Worm (Caenorhabditis elegans) whole organism, late embryonic: ENCODE results near the gene far-5.

ENCODE experiments used
- C08G9.2 ChIP-seq: sonication (generic microtip); optimal IDR thresholded peaks from 2 replicates; lab custom pipeline; 2016; ENCODE audit warnings: mild to moderate bottlenecking, missing genetic modification characterization, moderate library complexity, missing compliant biosample characterization
- C38D4.7 ChIP-seq: fragments of 200-800 bp; sonication (Bioruptor generic); optimal IDR thresholded peaks from 2 replicates; lab custom pipeline; 2018; ENCODE audit warnings: mild to moderate bottlenecking, missing genetic modification characterization, moderate library complexity, missing compliant biosample characterization
- F13H6.1 ChIP-seq: sonication (generic microtip); optimal IDR thresholded peaks from 2 replicates; lab custom pipeline; 2016; ENCODE audit warnings: missing genetic modification characterization, missing compliant biosample characterization
- K09A11.1 ChIP-seq: sonication (generic microtip); optimal IDR thresholded peaks from 2 replicates; lab custom pipeline; 2017; ENCODE audit warnings: antibody characterized with exemption, mild to moderate bottlenecking, missing genetic modification characterization, missing compliant biosample characterization; ENCODE audit not compliant: insufficient read depth
- T23F11.4 ChIP-seq: fragments of 200-800 bp; sonication (Bioruptor generic); optimal IDR thresholded peaks from 2 replicates; lab custom pipeline; 2018; ENCODE audit warnings: mild to moderate bottlenecking, missing genetic modification characterization, missing compliant biosample characterization
- ceh-14 ChIP-seq: sonication (generic microtip); optimal IDR thresholded peaks from 2 replicates; lab custom pipeline; 2016; ENCODE audit warnings: missing genotype, missing genetic modification characterization, missing compliant biosample characterization
- ceh-18 ChIP-seq: sonication (generic microtip); optimal IDR thresholded peaks from 2 replicates; lab custom pipeline; 2016; ENCODE audit warnings: missing genetic modification characterization, missing compliant biosample characterization
- ceh-2 ChIP-seq: sonication (generic microtip); optimal IDR thresholded peaks from 2 replicates; lab custom pipeline; 2016; ENCODE audit warnings: missing genotype, missing genetic modification characterization, missing compliant biosample characterization
- ceh-22 ChIP-seq: sonication (generic microtip); optimal IDR thresholded peaks from 2 replicates; lab custom pipeline; 2017; ENCODE audit warnings: missing biosample characterization, missing genetic modification characterization
- ceh-24 ChIP-seq: sonication (generic microtip); optimal IDR thresholded peaks from 2 replicates; lab custom pipeline; 2016; ENCODE audit warnings: mild to moderate bottlenecking, missing genetic modification characterization, missing compliant biosample characterization
- ceh-30 ChIP-seq: fragments of 150-350 bp; optimal IDR thresholded peaks from 2 replicates; lab custom pipeline; 2014; ENCODE audit warnings: missing biosample characterization, missing genetic modification characterization
- ceh-45 ChIP-seq: fragments of 200-800 bp; sonication (Bioruptor generic); IDR thresholded peaks from 2 replicates; pipeline ENCODE4 v1.3.6; 2022; ENCODE audit warnings: missing genetic modification reagents, missing genetic modification characterization, missing compliant biosample characterization
- che-1 ChIP-seq: sonication (generic microtip); optimal IDR thresholded peaks from 2 replicates; lab custom pipeline; 2016; ENCODE audit warnings: mild to moderate bottlenecking, missing genetic modification characterization, missing compliant biosample characterization
- elt-2 ChIP-seq: sonication (generic microtip); optimal IDR thresholded peaks from 2 replicates; lab custom pipeline; 2016; ENCODE audit warnings: missing genetic modification reagents, missing genetic modification characterization, missing compliant biosample characterization
- elt-4 ChIP-seq: sonication (generic microtip); optimal IDR thresholded peaks from 2 replicates; lab custom pipeline; 2016; ENCODE audit warnings: missing genetic modification characterization, missing compliant biosample characterization
- ets-4 ChIP-seq: sonication (generic microtip); optimal IDR thresholded peaks from 2 replicates; lab custom pipeline; 2016; ENCODE audit warnings: missing genetic modification characterization, missing compliant biosample characterization
- fax-1 ChIP-seq: sonication (generic microtip); optimal IDR thresholded peaks from 2 replicates; lab custom pipeline; 2016; ENCODE audit warnings: missing genotype, missing genetic modification characterization, missing compliant biosample characterization
- fkh-10 ChIP-seq: fragments of 150-350 bp; optimal IDR thresholded peaks from 2 replicates; lab custom pipeline; 2014; ENCODE audit warnings: missing biosample characterization, missing genetic modification reagents, missing genetic modification characterization
- fkh-6 ChIP-seq: sonication (generic microtip); optimal IDR thresholded peaks from 2 replicates; lab custom pipeline; 2016; ENCODE audit warnings: missing genetic modification characterization, missing compliant biosample characterization
- hlh-13 ChIP-seq: fragments of 200-800 bp; sonication (Bioruptor generic); optimal IDR thresholded peaks from 2 replicates; lab custom pipeline; 2018; ENCODE audit warnings: mild to moderate bottlenecking, missing genetic modification characterization, missing compliant biosample characterization
- hlh-15 ChIP-seq: sonication (generic microtip); optimal IDR thresholded peaks from 2 replicates; lab custom pipeline; 2016; ENCODE audit warnings: missing genetic modification characterization, missing compliant biosample characterization
- hlh-30 ChIP-seq: sonication (generic microtip); optimal IDR thresholded peaks from 2 replicates; lab custom pipeline; 2017; ENCODE audit warnings: antibody characterized with exemption, missing genetic modification characterization, missing compliant biosample characterization; ENCODE audit not compliant: insufficient read depth
- lin-11 ChIP-seq: fragments of 200-800 bp; sonication (Bioruptor generic); optimal IDR thresholded peaks from 2 replicates; lab custom pipeline; 2018; ENCODE audit warnings: mild to moderate bottlenecking, missing genetic modification characterization, missing compliant biosample characterization
- madf-2 ChIP-seq: sonication (generic microtip); optimal IDR thresholded peaks from 2 replicates; lab custom pipeline; 2017; ENCODE audit warnings: missing genetic modification characterization, missing compliant biosample characterization
- mec-3 ChIP-seq: sonication (generic microtip); optimal IDR thresholded peaks from 2 replicates; lab custom pipeline; 2016; ENCODE audit warnings: borderline replicate concordance, missing genetic modification characterization, missing compliant biosample characterization
- nfya-1 ChIP-seq: sonication (generic microtip); optimal IDR thresholded peaks from 2 replicates; lab custom pipeline; 2017; ENCODE audit warnings: missing genetic modification characterization, mild to moderate bottlenecking, missing compliant biosample characterization, antibody characterized with exemption, moderate library complexity
- nhr-232 ChIP-seq: sonication (generic microtip); optimal IDR thresholded peaks from 2 replicates; lab custom pipeline; 2016; ENCODE audit warnings: missing genetic modification characterization, missing compliant biosample characterization
- npax-4 ChIP-seq: sonication (generic microtip); optimal IDR thresholded peaks from 2 replicates; lab custom pipeline; 2016; ENCODE audit warnings: missing genetic modification characterization, missing compliant biosample characterization
- odd-2 ChIP-seq: sonication (generic microtip); optimal IDR thresholded peaks from 2 replicates; lab custom pipeline; 2017; ENCODE audit warnings: antibody characterized with exemption, mild to moderate bottlenecking, missing genetic modification characterization, missing compliant biosample characterization
- pat-9 ChIP-seq: fragments of 200-800 bp; sonication (Bioruptor generic); optimal IDR thresholded peaks from 2 replicates; lab custom pipeline; 2018; ENCODE audit warnings: mild to moderate bottlenecking, missing genetic modification characterization, moderate library complexity, missing compliant biosample characterization
- pha-4 ChIP-seq: fragments of 150-350 bp; optimal IDR thresholded peaks from 2 replicates; lab custom pipeline; 2018; ENCODE audit warnings: missing biosample characterization, missing genetic modification reagents, missing genetic modification characterization
- ref-2 ChIP-seq: sonication (generic microtip); optimal IDR thresholded peaks from 2 replicates; lab custom pipeline; 2016; ENCODE audit warnings: missing genetic modification characterization, missing compliant biosample characterization
- sox-4 ChIP-seq: sonication (generic microtip); optimal IDR thresholded peaks from 2 replicates; lab custom pipeline; 2017; ENCODE audit warnings: mild to moderate bottlenecking, missing genetic modification characterization, inconsistent platforms, missing compliant biosample characterization
- syd-9 ChIP-seq: sonication (generic microtip); optimal IDR thresholded peaks from 2 replicates; lab custom pipeline; 2016; ENCODE audit warnings: mild to moderate bottlenecking, missing genetic modification characterization, moderate library complexity, missing compliant biosample characterization
- unc-3 ChIP-seq, 2 experiments: fragments of 200-800 bp in 1 of 2; sonication (Bioruptor generic) in 1 of 2; sonication (generic microtip) in 1 of 2; conservative IDR thresholded peaks in 1 of 2; optimal IDR thresholded peaks in 1 of 2; 2 replicates each; pipeline versions ENCODE4 v1.3.6 to Lab custom; 2016 to 2022; ENCODE audit warnings: missing compliant biosample characterization in 2 of 2, missing genetic modification characterization in 2 of 2, missing genetic modification reagents in 1 of 2
- unc-42 ChIP-seq: sonication (generic microtip); optimal IDR thresholded peaks from 2 replicates; lab custom pipeline; 2016; ENCODE audit warnings: missing genotype, missing genetic modification characterization, missing compliant biosample characterization
- unc-86 ChIP-seq: sonication (generic microtip); optimal IDR thresholded peaks from 2 replicates; lab custom pipeline; 2016; ENCODE audit warnings: missing genetic modification characterization, missing compliant biosample characterization
- ztf-16 ChIP-seq: sonication (generic microtip); optimal IDR thresholded peaks from 2 replicates; lab custom pipeline; 2017; ENCODE audit warnings: missing genetic modification characterization, missing compliant biosample characterization

Gene far-5

ce11 chrV:12992891-12993290 lies 2.5 kb upstream of the far-5 start, which contains the start of the genes F15B9.11 and dsl-7:
F15B9.11 (minus strand) TSS chrV:12992895.
dsl-7 (plus strand) TSS chrV:12993150.
- TF ChIP-seq unc-86 (tag; lab: Kevin White, UChicago) (no peak), K09A11.1 (tag; lab: Kevin White, UChicago) (no peak), ceh-24 (tag; lab: Kevin White, UChicago) (no peak), ets-4 (tag; lab: Kevin White, UChicago) (no peak), F13H6.1 (tag; lab: Kevin White, UChicago) (no peak), hlh-15 (tag; lab: Kevin White, UChicago) (no peak), ref-2 (tag; lab: Kevin White, UChicago) (no peak), syd-9 (tag; lab: Kevin White, UChicago) (no peak), fax-1 (no peak), ceh-14 (tag; lab: Kevin White, UChicago) (no peak), ceh-22 (no peak), elt-4 (tag; lab: Kevin White, UChicago) (no peak), hlh-13 (no peak), fkh-10 (GFP tag; lab: Kevin White, UChicago) (no peak), fkh-6 (tag; lab: Kevin White, UChicago) (no peak), elt-2 (tag; lab: Kevin White, UChicago) (no peak), ztf-16 (tag; lab: Kevin White, UChicago) (no peak)

- TF ChIP-seq nfya-1 (no peak), hlh-13 (no peak), madf-2 (tag; lab: Kevin White, UChicago) (no peak), odd-2 (no peak), C08G9.2 (tag; lab: Kevin White, UChicago) (no peak), pha-4 (no peak), npax-4 (tag; lab: Kevin White, UChicago) (no peak), ceh-2 (tag; lab: Kevin White, UChicago) (no peak), hlh-30 (tag; lab: Kevin White, UChicago) (no peak), unc-3 (GFP tag; conservative IDR thresholded peaks at IDR 0.05; lab: Robert Waterston, UW) (no peak), unc-3 (tag; optimal IDR thresholded peaks at IDR 0.05; lab: Kevin White, UChicago) (no peak), unc-42 (tag; lab: Kevin White, UChicago) (no peak), C38D4.7 (GFP tag; lab: Kevin White, UChicago) (no peak)
Observed at ce11 chrV:12997422-12997821, 2.1 kb downstream of the far-5 start, which contains the start of gene far-3. far-3 (minus strand) TSS chrV:12997522.

DNA sequence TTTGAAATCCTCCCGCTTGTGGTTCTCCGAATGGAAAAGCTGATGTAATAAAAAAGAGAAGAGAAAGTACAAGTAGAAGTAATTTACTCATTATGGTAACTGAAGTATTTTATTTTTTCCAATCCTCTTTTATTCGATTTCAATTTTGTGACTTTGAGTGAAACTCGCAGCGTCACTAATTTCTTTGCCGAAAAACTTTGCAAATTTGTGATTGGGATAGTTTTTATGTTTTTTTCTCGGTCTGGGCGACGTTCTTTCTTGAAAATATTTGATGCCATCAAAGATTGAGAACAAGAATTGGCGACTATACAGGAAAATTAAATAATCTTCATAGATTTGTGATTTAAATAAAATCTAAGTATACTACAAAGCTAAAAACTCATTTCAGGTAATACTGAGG lies 4.2 kb downstream of the far-5 start, which contains the start of gene far-4:
Gene far-4 (minus strand): TSS at position 101 of the 400 bp plus-strand sequence.
- TF ChIP-seq pat-9 (tag; lab: Kevin White, UChicago) = no peak
- no peak for TF ChIP-seq unc-42 (tag; lab: Kevin White, UChicago)
- no peak for TF ChIP-seq odd-2
- TF ChIP-seq che-1 (tag; lab: Kevin White, UChicago) = no peak
- TF ChIP-seq lin-11 = no peak
- no peak for TF ChIP-seq ets-4 (tag; lab: Kevin White, UChicago)
- no peak for TF ChIP-seq ztf-16 (tag; lab: Kevin White, UChicago)
- TF ChIP-seq nhr-232 (tag; lab: Kevin White, UChicago) = no peak
- TF ChIP-seq unc-86 (tag; lab: Kevin White, UChicago) = no peak
- no peak for TF ChIP-seq T23F11.4
- TF ChIP-seq mec-3 (tag; lab: Kevin White, UChicago) = no peak
- TF ChIP-seq ceh-45 = no peak
- TF ChIP-seq sox-4 = no peak
- no peak for TF ChIP-seq ceh-30 (tag; lab: Kevin White, UChicago)
- TF ChIP-seq ceh-18 (tag; lab: Kevin White, UChicago) = no peak
- no peak for TF ChIP-seq fax-1
- TF ChIP-seq, all 69 proteins: peak for 0
